Fruit fly (Drosophila melanogaster): Measurements from ENCODE around the gene EMC4.
A peak's percentile ranks its signal among the peaks of the same experiment; 100 is the strongest.

Gene EMC4

DNA sequence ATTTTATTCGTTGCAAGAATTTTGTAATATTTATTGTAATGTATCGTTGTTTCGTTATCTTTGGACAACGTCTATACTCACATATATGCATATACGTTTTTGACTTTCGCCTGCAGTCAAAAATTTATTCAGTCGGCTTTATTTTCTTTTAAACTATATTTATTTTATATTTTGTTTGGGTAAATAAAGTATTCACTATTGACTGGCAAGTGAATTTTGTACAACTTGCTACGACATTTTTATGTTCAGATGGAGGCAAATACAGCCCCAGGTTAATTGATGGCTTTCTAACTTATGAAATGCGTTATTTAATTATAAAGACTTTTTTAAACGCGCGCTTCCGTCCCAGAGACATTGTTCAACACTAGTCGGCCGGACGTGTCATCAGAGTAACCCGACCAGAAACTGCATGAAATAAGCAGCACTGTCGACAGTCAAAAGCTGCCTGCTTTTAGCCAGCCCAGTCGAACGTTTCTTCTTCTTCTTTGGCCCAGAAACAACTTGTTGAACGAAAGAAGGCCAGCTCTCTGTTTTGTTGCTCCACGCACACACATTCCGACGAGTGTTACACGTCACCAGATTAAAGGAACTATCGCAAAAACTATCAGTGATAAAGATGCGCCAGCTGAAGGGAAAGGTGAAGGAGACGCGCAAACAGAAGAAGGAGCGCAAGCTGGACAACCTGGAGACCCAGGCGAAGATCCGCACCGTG lies 4.5 kb downstream of the EMC4 start, which contains the start of gene CG33169 (continued):
- TF ChIP-seq pum (GFP tag; optimal IDR thresholded peaks at IDR 0.05) = peak; percentile 83
- TF ChIP-seq NFAT (GFP tag; IDR thresholded peaks at IDR 0.05) = peak; percentile 96
- TF ChIP-seq CG1603 (tag; optimal IDR thresholded peaks at IDR 0.05) = peak; percentile 95
- peak; percentile 77 for TF ChIP-seq CG12744 (GFP tag; optimal IDR thresholded peaks at IDR 0.05)
- peak; percentile 88 for TF ChIP-seq emc (GFP tag; optimal IDR thresholded peaks at IDR 0.05)
- peak; percentile 91 for TF ChIP-seq Myb (GFP tag; optimal IDR thresholded peaks at IDR 0.05)
- peak; percentile 28 for TF ChIP-seq cg (GFP tag; optimal IDR thresholded peaks at IDR 0.05)
- peak; percentile 75 for TF ChIP-seq trem (tag; optimal IDR thresholded peaks at IDR 0.05)
- no peak for TF ChIP-seq Fer1 (GFP tag; optimal IDR thresholded peaks at IDR 0.05)
- peak; percentile 30 for TF ChIP-seq lbe (GFP tag; optimal IDR thresholded peaks at IDR 0.05)
- peak; percentile 61; the same call in 2 of the 4 replicates for TF ChIP-seq Dll (GFP tag; IDR thresholded peaks at IDR 0.05; ENCODE audit: partially characterized antibody)
- TF ChIP-seq tna (GFP tag; IDR thresholded peaks at IDR 0.05; ENCODE audit: partially characterized antibody) = peak; percentile 50
- peak; percentile 92 for TF ChIP-seq Hmr (GFP tag; optimal IDR thresholded peaks at IDR 0.05)
- TF ChIP-seq CG9609 (GFP tag; optimal IDR thresholded peaks at IDR 0.05) = peak; percentile 92
- TF ChIP-seq CG34376 (GFP tag; optimal IDR thresholded peaks at IDR 0.05) = peak; percentile 83
- peak; percentile 56 for TF ChIP-seq cwo (GFP tag; optimal IDR thresholded peaks at IDR 0.05)
- no peak for TF ChIP-seq CG6254 (GFP tag; optimal IDR thresholded peaks at IDR 0.05)
- peak; percentile 86 for TF ChIP-seq her (GFP tag; optimal IDR thresholded peaks at IDR 0.05)
- no peak for TF ChIP-seq hkb (optimal IDR thresholded peaks at IDR 0.05)
- TF ChIP-seq hkb (GFP tag; IDR thresholded peaks at IDR 0.05) = peak; percentile 74
- TF ChIP-seq Scr (GFP tag; IDR thresholded peaks at IDR 0.05; ENCODE audit: partially characterized antibody) = peak; percentile 62
- peak; percentile 31 for TF ChIP-seq CG8388 (GFP tag; optimal IDR thresholded peaks at IDR 0.05)
- TF ChIP-seq B-H1 (GFP tag; IDR thresholded peaks at IDR 0.05) = peak; percentile 58; the same call in 2 of the 3 replicates
- peak; percentile 55 for TF ChIP-seq CG9727 (GFP tag; optimal IDR thresholded peaks at IDR 0.05)
- TF ChIP-seq CG13296 (GFP tag; optimal IDR thresholded peaks at IDR 0.05) = peak; percentile 71
- 0 out of 3 replicates have a peak, but pooled peaks have one; percentile 57 for TF ChIP-seq C15 (GFP tag; IDR thresholded peaks at IDR 0.05)
- no peak for TF ChIP-seq sqz (GFP tag; optimal IDR thresholded peaks at IDR 0.05)
- TF ChIP-seq ssp (GFP tag; IDR thresholded peaks at IDR 0.05) = peak; percentile 76
- peak; percentile 69 for TF ChIP-seq CG15269 (tag; optimal IDR thresholded peaks at IDR 0.05)
- TF ChIP-seq tio (GFP tag; optimal IDR thresholded peaks at IDR 0.05) = peak; percentile 29
- TF ChIP-seq Trl (optimal IDR thresholded peaks at IDR 0.05) = no peak
- TF ChIP-seq Trl (GFP tag; optimal IDR thresholded peaks at IDR 0.05) = peak; percentile 93
- TF ChIP-seq pfk (GFP tag; optimal IDR thresholded peaks at IDR 0.05) = peak; percentile 71
- TF ChIP-seq fd64A (GFP tag; optimal IDR thresholded peaks at IDR 0.05) = no peak
- peak; percentile 57 for TF ChIP-seq unc-4 (GFP tag; IDR thresholded peaks at IDR 0.05; ENCODE audit: partially characterized antibody)
- no peak; the same call in 1 of the 2 replicates for TF ChIP-seq esg (GFP tag; conservative IDR thresholded peaks at IDR 0.05)
- TF ChIP-seq CG31388 (GFP tag; optimal IDR thresholded peaks at IDR 0.05) = peak; percentile 52
- TF ChIP-seq Usf (GFP tag; optimal IDR thresholded peaks at IDR 0.05) = peak; percentile 67
- peak; percentile 98 for TF ChIP-seq HmgD (GFP tag; optimal IDR thresholded peaks at IDR 0.05)
- TF ChIP-seq gem (tag; optimal IDR thresholded peaks at IDR 0.05) = no peak
- TF ChIP-seq grau (tag; optimal IDR thresholded peaks at IDR 0.05) = peak; percentile 70
- TF ChIP-seq CG11456 (GFP tag; IDR thresholded peaks at IDR 0.05) = peak; percentile 96
- no peak for TF ChIP-seq mld (GFP tag; IDR thresholded peaks at IDR 0.05; ENCODE audit: partially characterized antibody)
- TF ChIP-seq CG11093 (GFP tag; IDR thresholded peaks at IDR 0.05) = peak; percentile 73; the same call in 2 of the 3 replicates
- peak; percentile 100 for TF ChIP-seq Ets65A (GFP tag)
- TF ChIP-seq lilli (GFP tag; optimal IDR thresholded peaks at IDR 0.05) = peak; percentile 87
- peak; percentile 61 for TF ChIP-seq bigmax (GFP tag; optimal IDR thresholded peaks at IDR 0.05)
- peak; percentile 47 for TF ChIP-seq Hand (GFP tag; optimal IDR thresholded peaks at IDR 0.05)
- peak; percentile 57 for TF ChIP-seq CG13775 (GFP tag; optimal IDR thresholded peaks at IDR 0.05)
